Worm (Caenorhabditis elegans) whole organism, L4 larva: Measurements from ENCODE around the gene srh-147.

Experiments used
- F37D6.2 ChIP-seq: sonication (generic microtip); optimal IDR thresholded peaks from 2 replicates; lab custom pipeline; 2016; ENCODE audit warnings: mild to moderate bottlenecking, missing genetic modification characterization, missing compliant biosample characterization
- F44E2.7 ChIP-seq: fragments of 200-800 bp; sonication (Bioruptor generic); IDR thresholded peaks from 2 replicates; pipeline ENCODE4 v2.1.2; 2022; ENCODE audit warnings: missing genetic modification characterization, missing compliant biosample characterization
- R02D3.7 ChIP-seq: fragments of 150-350 bp; sonication (generic microtip); optimal IDR thresholded peaks from 3 replicates; lab custom pipeline; 2014; ENCODE audit warnings: missing biosample characterization, missing genetic modification characterization
- aha-1 ChIP-seq: fragments of 150-350 bp; peaks from one replicate; lab custom pipeline; 2014; ENCODE audit warnings: missing biosample characterization, missing genetic modification characterization
- ceh-44 ChIP-seq: fragments of 200-800 bp; sonication (Bioruptor generic); IDR thresholded peaks from 2 replicates; pipeline ENCODE4 v1.3.6; 2022; ENCODE audit warnings: missing genetic modification reagents, missing genetic modification characterization, missing compliant biosample characterization
- daf-12 ChIP-seq: fragments of 150-350 bp; optimal IDR thresholded peaks from 2 replicates; lab custom pipeline; 2014; ENCODE audit warnings: missing biosample characterization, missing genetic modification reagents, missing genetic modification characterization
- daf-8 ChIP-seq: fragments of 200-800 bp; sonication (Bioruptor generic); IDR thresholded peaks from 2 replicates; pipeline ENCODE4 v1.3.6; 2022; ENCODE audit warnings: missing genetic modification characterization, missing compliant biosample characterization
- dmd-9 ChIP-seq: fragments of 200-800 bp; sonication (Bioruptor generic); IDR thresholded peaks from 2 replicates; pipeline ENCODE4 v1.3.6; 2022; ENCODE audit warnings: missing genetic modification reagents, missing genetic modification characterization, missing compliant biosample characterization
- duxl-1 ChIP-seq: sonication (generic microtip); optimal IDR thresholded peaks from 2 replicates; lab custom pipeline; 2016; ENCODE audit warnings: mild to moderate bottlenecking, missing genetic modification characterization, moderate library complexity, missing compliant biosample characterization; ENCODE audit not compliant: poor library complexity
- hlh-11 ChIP-seq: fragments of 200-800 bp; sonication (Bioruptor generic); optimal IDR thresholded peaks from 2 replicates; lab custom pipeline; 2018; ENCODE audit warnings: mild to moderate bottlenecking, missing genetic modification characterization, missing compliant biosample characterization
- hmg-1.1 ChIP-seq: fragments of 200-800 bp; sonication (Bioruptor generic); IDR thresholded peaks from 2 replicates; pipeline ENCODE4 v1.3.6; 2022; ENCODE audit warnings: missing genetic modification reagents, missing genetic modification characterization, missing compliant biosample characterization
- jun-1 ChIP-seq: fragments of 150-350 bp; optimal IDR thresholded peaks from 2 replicates; lab custom pipeline; 2014; ENCODE audit warnings: missing biosample characterization, missing genetic modification reagents, missing genetic modification characterization
- lin-13 ChIP-seq: fragments of 150-350 bp; optimal IDR thresholded peaks from 2 replicates; lab custom pipeline; 2014; ENCODE audit warnings: missing biosample characterization, missing genetic modification reagents, missing genetic modification characterization
- lin-39 ChIP-seq: fragments of 150-350 bp; optimal IDR thresholded peaks from 2 replicates; lab custom pipeline; 2014; ENCODE audit warnings: missing biosample characterization, missing genetic modification reagents, missing genetic modification characterization
- madf-5 ChIP-seq, 2 experiments: fragments of 200-800 bp; sonication (Bioruptor generic); IDR thresholded peaks; 2 replicates each; pipeline ENCODE4 v1.3.6; 2022; ENCODE audit warnings: missing compliant biosample characterization in 2 of 2, missing genetic modification characterization in 2 of 2
- madf-9 ChIP-seq: fragments of 200-800 bp; sonication (Bioruptor generic); conservative IDR thresholded peaks from 2 replicates; pipeline ENCODE4 v1.3.6; 2022; ENCODE audit warnings: missing genetic modification reagents, missing genetic modification characterization, missing compliant biosample characterization
- mep-1 ChIP-seq: fragments of 150-350 bp; sonication (generic microtip); optimal IDR thresholded peaks from 3 replicates; lab custom pipeline; 2014; ENCODE audit warnings: missing biosample characterization, missing genetic modification characterization
- nhr-10 ChIP-seq: fragments of 150-350 bp; optimal IDR thresholded peaks from 2 replicates; lab custom pipeline; 2014; ENCODE audit warnings: missing biosample characterization, missing genetic modification characterization
- nhr-237 ChIP-seq: sonication (generic microtip); optimal IDR thresholded peaks from 2 replicates; lab custom pipeline; 2017; ENCODE audit warnings: missing biosample characterization, missing genetic modification characterization
- nhr-41 ChIP-seq: fragments of 200-800 bp; sonication (Bioruptor generic); IDR thresholded peaks from 2 replicates; pipeline ENCODE4 v1.3.6; 2022; ENCODE audit warnings: missing genetic modification reagents, missing genetic modification characterization, missing compliant biosample characterization
- nhr-6 ChIP-seq: fragments of 150-350 bp; optimal IDR thresholded peaks from 2 replicates; lab custom pipeline; 2014; ENCODE audit warnings: missing biosample characterization, missing genetic modification characterization
- nhr-77 ChIP-seq: fragments of 150-350 bp; optimal IDR thresholded peaks from 2 replicates; lab custom pipeline; 2014; ENCODE audit warnings: missing biosample characterization, missing genetic modification characterization
- pha-4 ChIP-seq, 2 experiments: fragments of 150-350 bp in 1 of 2; fragments of 200-800 bp in 1 of 2; sonication (Bioruptor generic) in 1 of 2; IDR thresholded peaks in 1 of 2; optimal IDR thresholded peaks in 1 of 2; 2 replicates each; pipeline versions ENCODE4 v1.3.6 to Lab custom; 2014 to 2022; ENCODE audit warnings: missing genetic modification characterization in 2 of 2, missing genetic modification reagents in 2 of 2, missing biosample characterization in 1 of 2, missing compliant biosample characterization in 1 of 2
- pqm-1 ChIP-seq: sonication (generic microtip); optimal IDR thresholded peaks from 2 replicates; lab custom pipeline; 2017; ENCODE audit warnings: missing biosample characterization, missing genetic modification characterization
- rbr-2 ChIP-seq: sonication (generic microtip); optimal IDR thresholded peaks from 2 replicates; lab custom pipeline; 2016; ENCODE audit warnings: missing genotype, missing genetic modification characterization, missing compliant biosample characterization
- set-16 ChIP-seq: fragments of 200-800 bp; sonication (Bioruptor generic); IDR thresholded peaks from 2 replicates; pipeline ENCODE4 v1.3.6; 2022; ENCODE audit warnings: missing genetic modification reagents, missing genetic modification characterization, missing compliant biosample characterization
- skn-1 ChIP-seq: fragments of 150-350 bp; optimal IDR thresholded peaks from 2 replicates; lab custom pipeline; 2014; ENCODE audit warnings: missing biosample characterization, missing genetic modification characterization
- spr-1 ChIP-seq: sonication (generic microtip); optimal IDR thresholded peaks from 2 replicates; lab custom pipeline; 2016; ENCODE audit warnings: mild to moderate bottlenecking, missing genetic modification characterization, missing compliant biosample characterization
- tag-97 ChIP-seq: fragments of 200-800 bp; sonication (Bioruptor generic); IDR thresholded peaks from 2 replicates; pipeline ENCODE4 v1.3.6; 2022; ENCODE audit warnings: missing genetic modification characterization, missing compliant biosample characterization
- unc-62 ChIP-seq, 3 experiments: fragments of 150-350 bp in 1 of 3; sonication (generic microtip); optimal IDR thresholded peaks in 2 of 3; peaks in 1 of 3; 1 replicate in 1 of 3; 2 replicates in 2 of 3; lab custom pipeline; 2014 to 2017; ENCODE audit warnings: missing biosample characterization in 3 of 3, missing genetic modification characterization in 3 of 3, missing genetic modification reagents in 3 of 3, missing genotype in 1 of 3
- vab-7 ChIP-seq: fragments of 200-800 bp; sonication (Bioruptor generic); IDR thresholded peaks from 2 replicates; pipeline ENCODE4 v1.3.6; 2022; ENCODE audit warnings: missing genetic modification reagents, missing genetic modification characterization, missing compliant biosample characterization
- zfp-3 ChIP-seq: fragments of 200-800 bp; sonication (Bioruptor generic); conservative IDR thresholded peaks from 2 replicates; pipeline ENCODE4 v1.3.6; 2022; ENCODE audit warnings: missing genetic modification reagents, missing genetic modification characterization, missing compliant biosample characterization
- zip-2 ChIP-seq: fragments of 150-350 bp; optimal IDR thresholded peaks from 2 replicates; lab custom pipeline; 2014; ENCODE audit warnings: missing biosample characterization, missing genetic modification characterization
- ztf-11 ChIP-seq: fragments of 150-350 bp; optimal IDR thresholded peaks from 2 replicates; lab custom pipeline; 2014; ENCODE audit warnings: missing biosample characterization, missing genetic modification characterization

srh-147 gene

ce11 chrV:15841095-15841494, 9.0 kb downstream of the srh-147 start, which contains the start of gene srh-149:
Gene srh-149, minus strand, starts transcription at chrV:15841195.
- TF ChIP-seq lin-13 (GFP tag; lab: Kevin White, UChicago) (no peak), aha-1 (tag; lab: Kevin White, UChicago) (peak; percentile 51), hlh-11 (tag; lab: Kevin White, UChicago) (no peak)

ce11 chrV:15833622-15834021, 16.5 kb downstream of the srh-147 start, which contains the start of gene srbc-54:
Gene srbc-54, minus strand, starts transcription at chrV:15833722.
- TF ChIP-seq lin-39 (no peak), ceh-44 (GFP tag; lab: Robert Waterston, UW) (no peak), nhr-77 (tag; lab: Kevin White, UChicago) (no peak), nhr-10 (tag; lab: Kevin White, UChicago) (no peak), unc-62 (GFP tag; optimal IDR thresholded peaks at IDR 0.05 in 1 of 2; lab: Kevin White, UChicago) (no peak), unc-62 (tag; optimal IDR thresholded peaks at IDR 0.05; lab: Kevin White, UChicago) (no peak), rbr-2 (tag; lab: Kevin White, UChicago) (no peak), skn-1 (tag; lab: Kevin White, UChicago) (no peak)

DNA sequence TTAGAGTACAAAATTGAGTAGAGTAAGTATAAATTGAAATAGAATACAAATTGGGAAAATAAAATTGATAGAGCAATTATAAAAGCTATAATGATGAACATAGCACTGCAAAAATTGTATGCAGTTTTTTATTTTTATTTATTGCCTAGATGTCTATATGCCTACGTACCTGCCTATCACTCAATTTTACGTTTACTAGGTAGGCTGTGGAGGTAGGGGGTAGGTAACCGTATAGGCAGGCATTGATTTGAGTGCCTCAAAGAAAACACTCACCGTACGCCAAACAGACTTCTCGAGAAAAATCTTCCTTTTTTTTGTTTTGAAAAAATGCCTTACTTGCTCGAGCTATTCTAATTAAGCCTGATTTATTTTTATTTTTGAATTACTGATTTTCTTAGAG, 18.5 kb downstream of the srh-147 start, which contains the start of gene srbc-56:
Gene srbc-56 (minus strand): TSS at position 101 of the 400 bp plus-strand sequence.
- TF ChIP-seq rbr-2 (tag; lab: Kevin White, UChicago) (no peak), R02D3.7 (tag; lab: Kevin White, UChicago) (no peak), pha-4 (GFP tag; IDR thresholded peaks at IDR 0.05; lab: Robert Waterston, UW) (no peak), pha-4 (tag; optimal IDR thresholded peaks at IDR 0.05; lab: Kevin White, UChicago) (no peak), aha-1 (tag; lab: Kevin White, UChicago) (no peak), mep-1 (no peak), tag-97 (no peak), pqm-1 (no peak), ztf-11 (tag; lab: Kevin White, UChicago) (no peak), lin-39 (no peak)

ce11 chrV:15829907-15830306, 20.2 kb downstream of the srh-147 start, which contains the start of gene srbc-55:
Gene srbc-55, minus strand, starts transcription at chrV:15830007.
- no peak for TF ChIP-seq zfp-3
- no peak for TF ChIP-seq nhr-237 (tag; lab: Kevin White, UChicago)
- no peak for TF ChIP-seq set-16 (GFP tag; lab: Robert Waterston, UW)
- no peak for TF ChIP-seq F37D6.2 (tag; lab: Kevin White, UChicago)
- no peak for TF ChIP-seq madf-9 (GFP tag; lab: Robert Waterston, UW)
- TF ChIP-seq dmd-9 (GFP tag; lab: Robert Waterston, UW), result no peak
- TF ChIP-seq duxl-1 (tag; lab: Kevin White, UChicago), result no peak
- no peak for TF ChIP-seq zip-2 (tag; lab: Kevin White, UChicago)
- TF ChIP-seq madf-5 (GFP tag; IDR thresholded peaks at IDR 0.05; lab: Robert Waterston, UW), result no peak
- no peak for TF ChIP-seq F44E2.7 (GFP tag; lab: Robert Waterston, UW)
- no peak for TF ChIP-seq tag-97
- no peak for TF ChIP-seq vab-7 (GFP tag; lab: Robert Waterston, UW)
- no peak for TF ChIP-seq daf-12 (tag; lab: Kevin White, UChicago)
- no peak for TF ChIP-seq spr-1

DNA sequence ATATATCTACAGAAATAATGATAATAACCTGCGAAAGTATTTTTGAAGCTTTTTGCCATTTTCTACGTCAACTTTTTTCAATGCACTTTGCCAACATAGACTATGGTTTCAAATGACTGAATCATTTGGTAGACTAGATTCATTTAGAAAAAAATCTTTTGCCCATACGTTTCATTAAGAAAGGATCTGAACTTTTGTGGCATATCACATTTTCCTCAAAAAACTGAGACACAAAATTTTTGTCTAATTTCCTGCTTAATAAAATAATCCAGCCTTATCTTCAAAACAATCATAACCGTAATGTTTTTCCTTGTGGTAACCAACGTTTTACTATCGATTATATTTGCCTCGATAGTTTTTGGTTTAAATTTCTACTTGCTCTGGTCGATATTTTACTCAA, 24.0 kb downstream of the srh-147 start, which contains the start of gene srbc-51:
Gene srbc-51 (plus strand): TSS at position 301 of the 400 bp plus-strand sequence.
- TF ChIP-seq nhr-77 (tag; lab: Kevin White, UChicago) (no peak), nhr-41 (GFP tag; lab: Robert Waterston, UW) (no peak), daf-8 (GFP tag; lab: Robert Waterston, UW) (no peak), jun-1 (tag; lab: Kevin White, UChicago) (no peak), nhr-6 (tag; lab: Kevin White, UChicago) (no peak), hmg-1.1 (no peak), aha-1 (tag; lab: Kevin White, UChicago) (peak; percentile 59)
